Worm (Caenorhabditis elegans): ENCODE measurements around the gene ZK813.3.

Gene ZK813.3

ce11 chrX:3472226-3472625 is 30.6 kb downstream of the ZK813.3 start:
- no peak for TF ChIP-seq flt-1 (GFP tag; IDR thresholded peaks at IDR 0.05)
- no peak for TF ChIP-seq scrt-1 (GFP tag; IDR thresholded peaks at IDR 0.05)
- TF ChIP-seq sea-1 (GFP tag; conservative IDR thresholded peaks at IDR 0.05): 0 out of 2 replicates have a peak, but pooled peaks have one; percentile 30
- TF ChIP-seq tbx-11 (GFP tag; IDR thresholded peaks at IDR 0.05): 0 out of 2 replicates have a peak, but pooled peaks have one; percentile 33
- peak; percentile 2 for TF ChIP-seq aly-1 (tag; optimal IDR thresholded peaks at IDR 0.05)
- no peak for TF ChIP-seq hmbx-1 (tag; optimal IDR thresholded peaks at IDR 0.05)
- no peak for TF ChIP-seq tbx-37 (GFP tag; conservative IDR thresholded peaks at IDR 0.05)
- TF ChIP-seq hnd-1 (tag; optimal IDR thresholded peaks at IDR 0.05): no peak
- no peak for TF ChIP-seq ceh-36 (tag; optimal IDR thresholded peaks at IDR 0.05)
- TF ChIP-seq hmg-4 (GFP tag; optimal IDR thresholded peaks at IDR 0.05): peak; percentile 84
- no peak for TF ChIP-seq ceh-13 (GFP tag; optimal IDR thresholded peaks at IDR 0.05)
- TF ChIP-seq B0310.2 (tag; optimal IDR thresholded peaks at IDR 0.05): peak; percentile 5
- TF ChIP-seq ets-7 (tag; optimal IDR thresholded peaks at IDR 0.05): no peak
- TF ChIP-seq pes-1 (GFP tag; IDR thresholded peaks at IDR 0.05): 0 out of 2 replicates have a peak, but pooled peaks have one; percentile 26
- TF ChIP-seq ama-1 (optimal IDR thresholded peaks at IDR 0.05): no peak
- TF ChIP-seq F13C5.2 (tag; optimal IDR thresholded peaks at IDR 0.05): no peak
- no peak for TF ChIP-seq tra-4 (tag; optimal IDR thresholded peaks at IDR 0.05)

ce11 chrX:3473793-3474192 is 32.2 kb downstream of the ZK813.3 start:
- TF ChIP-seq F13C5.2 (tag; optimal IDR thresholded peaks at IDR 0.05): no peak
- no peak for TF ChIP-seq tra-4 (tag; optimal IDR thresholded peaks at IDR 0.05)
- no peak for TF ChIP-seq scrt-1 (GFP tag; IDR thresholded peaks at IDR 0.05)
- no peak for TF ChIP-seq hnd-1 (tag; optimal IDR thresholded peaks at IDR 0.05)
- no peak for TF ChIP-seq hmg-4 (GFP tag; optimal IDR thresholded peaks at IDR 0.05)
- TF ChIP-seq ets-7 (tag; optimal IDR thresholded peaks at IDR 0.05): no peak
- TF ChIP-seq pes-1 (GFP tag; IDR thresholded peaks at IDR 0.05): no peak
- no peak for TF ChIP-seq ceh-36 (tag; optimal IDR thresholded peaks at IDR 0.05)
- TF ChIP-seq tbx-37 (GFP tag; conservative IDR thresholded peaks at IDR 0.05): no peak
- TF ChIP-seq hmbx-1 (tag; optimal IDR thresholded peaks at IDR 0.05): no peak
- no peak for TF ChIP-seq sea-1 (GFP tag; conservative IDR thresholded peaks at IDR 0.05)
- no peak for TF ChIP-seq B0310.2 (tag; optimal IDR thresholded peaks at IDR 0.05)
- TF ChIP-seq tbx-11 (GFP tag; IDR thresholded peaks at IDR 0.05): no peak
- TF ChIP-seq flt-1 (GFP tag; IDR thresholded peaks at IDR 0.05): no peak
- TF ChIP-seq ama-1 (optimal IDR thresholded peaks at IDR 0.05): no peak
- no peak for TF ChIP-seq aly-1 (tag; optimal IDR thresholded peaks at IDR 0.05)
- TF ChIP-seq ceh-13 (GFP tag; optimal IDR thresholded peaks at IDR 0.05): no peak

DNA sequence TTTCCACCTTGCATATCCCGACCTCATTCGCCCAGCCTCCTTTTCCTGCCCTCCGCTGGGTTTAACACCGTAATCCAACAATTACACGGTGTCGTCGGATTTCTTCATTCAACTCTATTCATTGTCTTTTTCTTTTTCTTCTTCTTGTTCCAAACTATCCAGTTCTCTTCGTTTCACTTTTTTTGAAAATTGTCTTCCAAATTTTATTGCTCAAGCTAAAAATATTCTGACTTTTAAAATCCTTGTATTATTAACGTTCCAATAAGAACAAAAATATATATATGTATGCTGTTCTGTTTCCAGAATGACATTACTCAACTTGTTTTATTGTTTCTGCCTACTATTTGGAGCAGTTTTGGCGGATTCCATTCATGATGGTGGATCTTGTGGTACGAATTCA is 38.3 kb downstream of the ZK813.3 start, which contains the start of gene wrt-6:
Gene wrt-6 (plus strand): TSS at position 301 of the 400 bp plus-strand sequence.
- TF ChIP-seq ceh-13 (GFP tag; optimal IDR thresholded peaks at IDR 0.05): no peak
- TF ChIP-seq sea-1 (GFP tag; conservative IDR thresholded peaks at IDR 0.05): no peak
- TF ChIP-seq tbx-11 (GFP tag; IDR thresholded peaks at IDR 0.05): no peak

- no peak for TF ChIP-seq tra-4 (tag; optimal IDR thresholded peaks at IDR 0.05)
- TF ChIP-seq tbx-37 (GFP tag; conservative IDR thresholded peaks at IDR 0.05): no peak
- no peak for TF ChIP-seq tbx-11 (GFP tag; IDR thresholded peaks at IDR 0.05)
- no peak for TF ChIP-seq sea-1 (GFP tag; conservative IDR thresholded peaks at IDR 0.05)
- TF ChIP-seq hnd-1 (tag; optimal IDR thresholded peaks at IDR 0.05): no peak
- no peak for TF ChIP-seq scrt-1 (GFP tag; IDR thresholded peaks at IDR 0.05)
- no peak for TF ChIP-seq hmg-4 (GFP tag; optimal IDR thresholded peaks at IDR 0.05)
- TF ChIP-seq ama-1 (optimal IDR thresholded peaks at IDR 0.05): no peak
- TF ChIP-seq ceh-13 (GFP tag; optimal IDR thresholded peaks at IDR 0.05): no peak
- no peak for TF ChIP-seq ceh-36 (tag; optimal IDR thresholded peaks at IDR 0.05)
- TF ChIP-seq flt-1 (GFP tag; IDR thresholded peaks at IDR 0.05): no peak
- no peak for TF ChIP-seq hmbx-1 (tag; optimal IDR thresholded peaks at IDR 0.05)
- TF ChIP-seq B0310.2 (tag; optimal IDR thresholded peaks at IDR 0.05): no peak
- no peak for TF ChIP-seq pes-1 (GFP tag; IDR thresholded peaks at IDR 0.05)
- no peak for TF ChIP-seq ets-7 (tag; optimal IDR thresholded peaks at IDR 0.05)
- TF ChIP-seq aly-1 (tag; optimal IDR thresholded peaks at IDR 0.05): no peak
- TF ChIP-seq F13C5.2 (tag; optimal IDR thresholded peaks at IDR 0.05): no peak
Measured at ce11 chrX:3488074-3488688, 46.5 kb downstream of the ZK813.3 start.

ce11 chrX:3488993-3489392 is 47.4 kb downstream of the ZK813.3 start, which contains the start of gene C12D12.3:
Gene C12D12.3, plus strand, starts transcription at chrX:3489293.
- TF ChIP-seq F13C5.2 (tag; optimal IDR thresholded peaks at IDR 0.05): no peak
- no peak for TF ChIP-seq ceh-36 (tag; optimal IDR thresholded peaks at IDR 0.05)

All from whole organism, early embryonic.